Fruit fly (Drosophila melanogaster) whole organism, pupa: Measurements from ENCODE around the gene Zw10.

Experiments used
- CG10348 ChIP-seq: fragments of 200-800 bp; sonication (Bioruptor generic); IDR thresholded peaks from 2 replicates; pipeline ENCODE4 v1.3.6; 2022; ENCODE audit warnings: missing biosample characterization, missing genetic modification characterization
- CG12605 ChIP-seq: fragments of 200-800 bp; sonication (Bioruptor generic); IDR thresholded peaks from 2 replicates; pipeline ENCODE4 v1.3.6; 2022; ENCODE audit warnings: missing biosample characterization, missing genetic modification characterization
- CG13204 ChIP-seq: fragments of 200-800 bp; sonication (Bioruptor generic); optimal IDR thresholded peaks from 2 replicates; lab custom pipeline; 2018; ENCODE audit warnings: missing biosample characterization, mild to moderate bottlenecking, missing genetic modification characterization, moderate library complexity
- CG14655 ChIP-seq: fragments of 200-800 bp; sonication (Bioruptor generic); optimal IDR thresholded peaks from 3 replicates; lab custom pipeline; 2017; ENCODE audit warnings: mild to moderate bottlenecking, missing biosample characterization, missing genetic modification reagents, missing genetic modification characterization
- CG15710 ChIP-seq: fragments of 200-800 bp; sonication (Bioruptor generic); optimal IDR thresholded peaks from 2 replicates; lab custom pipeline; 2018; ENCODE audit warnings: missing biosample characterization, mild to moderate bottlenecking, missing genetic modification characterization, moderate library complexity
- CG17806 ChIP-seq: fragments of 200-800 bp; sonication (Bioruptor generic); optimal IDR thresholded peaks from 2 replicates; lab custom pipeline; 2018; ENCODE audit warnings: missing biosample characterization, mild to moderate bottlenecking, missing genetic modification characterization, moderate library complexity
- CG32121 ChIP-seq: fragments of 200-800 bp; sonication (Bioruptor generic); IDR thresholded peaks from 2 replicates; pipeline ENCODE4 v1.3.6; 2022; ENCODE audit warnings: missing biosample characterization, missing genetic modification characterization
- CG34367 ChIP-seq: fragments of 200-800 bp; sonication (Bioruptor generic); optimal IDR thresholded peaks from 2 replicates; lab custom pipeline; 2018; ENCODE audit warnings: missing biosample characterization, mild to moderate bottlenecking, missing genetic modification characterization
- CG4496 ChIP-seq: fragments of 200-800 bp; sonication (Bioruptor generic); IDR thresholded peaks from 3 replicates; pipeline ENCODE4 v1.3.6; 2022; ENCODE audit warnings: missing biosample characterization, missing genetic modification characterization
- CG8159 ChIP-seq: fragments of 200-800 bp; sonication (Bioruptor generic); optimal IDR thresholded peaks from 3 replicates; lab custom pipeline; 2018; ENCODE audit warnings: missing biosample characterization, mild to moderate bottlenecking, missing genetic modification characterization, moderate library complexity
- CG8301 ChIP-seq: fragments of 200-800 bp; sonication (Bioruptor generic); optimal IDR thresholded peaks from 2 replicates; lab custom pipeline; 2018; ENCODE audit warnings: missing biosample characterization, mild to moderate bottlenecking, missing genetic modification characterization
- CG9948 ChIP-seq: fragments of 200-800 bp; sonication (Bioruptor generic); optimal IDR thresholded peaks from 2 replicates; lab custom pipeline; 2018; ENCODE audit warnings: missing biosample characterization, mild to moderate bottlenecking, missing genetic modification characterization, moderate library complexity
- D1 ChIP-seq: fragments of 200-800 bp; sonication (Bioruptor generic); optimal IDR thresholded peaks from 2 replicates; lab custom pipeline; 2018; ENCODE audit warnings: missing biosample characterization, mild to moderate bottlenecking, missing genetic modification characterization, moderate library complexity
- EcR ChIP-seq: fragments of 200-800 bp; sonication (Bioruptor generic); optimal IDR thresholded peaks from 3 replicates; lab custom pipeline; 2019; ENCODE audit warnings: missing biosample characterization, missing genetic modification characterization, mild to moderate bottlenecking, moderate library complexity, missing genetic modification reagents
- Ets98B ChIP-seq: fragments of 200-800 bp; sonication (Bioruptor generic); IDR thresholded peaks from 2 replicates; pipeline ENCODE4 v1.3.6; 2022; ENCODE audit warnings: missing biosample characterization, missing genetic modification characterization
- Pif1A ChIP-seq: fragments of 200-800 bp; sonication (Bioruptor generic); optimal IDR thresholded peaks from 3 replicates; lab custom pipeline; 2016; ENCODE audit warnings: missing biosample characterization, missing genetic modification characterization
- Pif1B ChIP-seq: fragments of 200-800 bp; sonication (Bioruptor generic); optimal IDR thresholded peaks from 3 replicates; lab custom pipeline; 2016; ENCODE audit warnings: missing biosample characterization, missing genetic modification characterization
- Snoo ChIP-seq: fragments of 200-800 bp; sonication (Bioruptor generic); optimal IDR thresholded peaks from 3 replicates; lab custom pipeline; 2017; ENCODE audit warnings: missing biosample characterization, mild to moderate bottlenecking, missing genetic modification characterization, inconsistent platforms
- fd96Ca ChIP-seq: fragments of 200-800 bp; sonication (Bioruptor generic); IDR thresholded peaks from 3 replicates; pipeline ENCODE4 v1.3.6; 2022; ENCODE audit warnings: missing biosample characterization, missing genetic modification characterization
- gl ChIP-seq: fragments of 200-800 bp; sonication (Bioruptor generic); optimal IDR thresholded peaks from 2 replicates; lab custom pipeline; 2018; ENCODE audit warnings: missing biosample characterization, mild to moderate bottlenecking, missing genetic modification characterization
- rn ChIP-seq: fragments of 200-800 bp; sonication (Bioruptor generic); IDR thresholded peaks from 2 replicates; pipeline ENCODE4 v1.3.6; 2022; ENCODE audit warnings: missing biosample characterization, missing genetic modification characterization

The Zw10 gene

DNA sequence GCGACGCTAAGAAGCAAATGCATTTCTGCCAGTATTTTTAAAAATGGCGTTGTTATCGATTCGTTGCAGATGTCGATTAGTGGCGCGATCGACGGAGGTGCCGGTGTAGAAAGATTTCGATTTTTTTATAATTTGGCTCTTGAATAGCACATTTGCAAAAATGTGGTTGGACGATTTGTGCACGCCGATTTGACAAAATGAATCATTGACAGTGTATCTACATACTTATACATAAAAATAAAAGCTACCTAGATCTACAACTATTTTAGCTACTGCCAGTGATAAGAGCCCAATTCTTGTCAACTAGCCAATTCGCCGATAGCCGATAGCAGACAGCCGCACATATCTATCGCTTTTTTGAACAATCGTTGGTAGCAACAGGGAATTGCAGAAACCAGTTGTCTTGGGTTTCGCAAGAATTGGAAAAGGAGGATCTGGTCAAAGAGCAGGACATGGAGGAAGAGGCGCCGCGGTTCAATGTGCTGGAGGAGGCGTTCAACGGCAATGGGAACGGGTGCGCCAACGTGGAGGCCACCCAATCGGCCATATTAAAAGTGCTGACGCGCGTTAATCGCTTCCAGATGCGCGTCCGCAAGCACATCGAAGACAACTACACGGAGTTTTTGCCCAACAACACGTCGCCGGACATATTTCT lies at the start of gene Zw10, which contains the start of gene Klp3A:
Zw10 (plus strand) TSS at position 347 of the 655 bp plus-strand sequence.
Klp3A (minus strand) TSS at position 202 of the 655 bp plus-strand sequence.
- TF ChIP-seq rn = no peak
- TF ChIP-seq CG8301 (tag; lab: Kevin White, UChicago) = no peak
- no peak for TF ChIP-seq CG10348 (GFP tag; lab: Robert Waterston, UW)
- TF ChIP-seq EcR (GFP tag; lab: Kevin White, UChicago) = no peak
- TF ChIP-seq CG32121 (GFP tag; lab: Robert Waterston, UW) = peak; percentile 38; the same call in 1 of the 2 replicates
- no peak for TF ChIP-seq Ets98B (GFP tag; lab: Robert Waterston, UW)
- TF ChIP-seq CG13204 = no peak
- TF ChIP-seq CG14655 = no peak
- no peak for TF ChIP-seq Pif1B (GFP tag; lab: Kevin White, UChicago)
- TF ChIP-seq fd96Ca (GFP tag; lab: Robert Waterston, UW) = 0 out of 3 replicates have a peak, but pooled peaks have one; percentile 31
- TF ChIP-seq CG4496 (GFP tag; lab: Robert Waterston, UW) = no peak
- TF ChIP-seq CG34367 (tag; lab: Kevin White, UChicago) = no peak
- TF ChIP-seq CG15710 (tag; lab: Kevin White, UChicago) = no peak

DNA sequence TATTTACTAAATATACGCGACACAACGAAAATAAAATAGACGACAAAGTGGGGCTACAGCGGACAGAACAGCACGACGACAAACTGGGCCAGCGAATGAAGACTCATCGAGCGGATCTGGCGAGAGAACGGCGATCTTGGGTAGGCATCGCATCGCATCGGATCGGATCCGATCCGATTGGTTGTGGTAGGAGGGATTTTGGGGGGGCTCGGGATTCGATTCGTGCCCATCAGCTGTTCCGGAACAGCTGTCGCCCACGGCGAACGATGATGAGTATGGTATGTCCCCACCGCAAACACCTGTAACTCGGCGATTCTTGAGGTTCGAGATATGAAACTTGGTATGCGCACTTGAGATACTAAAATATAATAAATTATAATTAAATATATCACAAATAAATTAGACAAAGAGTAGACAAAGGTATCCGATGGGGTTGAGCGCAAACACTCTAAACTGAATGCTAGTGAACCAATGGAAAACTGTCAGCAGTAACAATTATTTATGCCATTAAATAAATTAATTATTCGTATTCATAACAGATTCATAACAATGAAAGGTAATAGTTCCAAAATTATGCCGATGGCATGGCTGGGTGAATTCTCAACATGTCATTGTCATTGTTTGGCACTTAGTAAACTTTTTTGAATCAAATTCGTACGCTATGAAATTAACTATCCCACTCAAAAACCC lies 23.5 kb upstream of the Zw10 start, which contains the start of the genes Vha36-3 and AANATL7:
Vha36-3 (minus strand) TSS at position 242 of the 690 bp plus-strand sequence.
AANATL7 (plus strand) TSS at position 640 of the 690 bp plus-strand sequence.
- TF ChIP-seq D1 (no peak), fd96Ca (GFP tag; lab: Robert Waterston, UW) (no peak), Snoo (tag; lab: Kevin White, UChicago) (no peak), Ets98B (GFP tag; lab: Robert Waterston, UW) (no peak), CG10348 (GFP tag; lab: Robert Waterston, UW) (no peak), CG8301 (tag; lab: Kevin White, UChicago) (no peak), CG34367 (tag; lab: Kevin White, UChicago) (no peak), gl (tag; lab: Kevin White, UChicago) (no peak), CG8159 (tag; lab: Kevin White, UChicago) (no peak), rn (no peak)
- TF ChIP-seq, all 21 proteins: peak for 0

DNA sequence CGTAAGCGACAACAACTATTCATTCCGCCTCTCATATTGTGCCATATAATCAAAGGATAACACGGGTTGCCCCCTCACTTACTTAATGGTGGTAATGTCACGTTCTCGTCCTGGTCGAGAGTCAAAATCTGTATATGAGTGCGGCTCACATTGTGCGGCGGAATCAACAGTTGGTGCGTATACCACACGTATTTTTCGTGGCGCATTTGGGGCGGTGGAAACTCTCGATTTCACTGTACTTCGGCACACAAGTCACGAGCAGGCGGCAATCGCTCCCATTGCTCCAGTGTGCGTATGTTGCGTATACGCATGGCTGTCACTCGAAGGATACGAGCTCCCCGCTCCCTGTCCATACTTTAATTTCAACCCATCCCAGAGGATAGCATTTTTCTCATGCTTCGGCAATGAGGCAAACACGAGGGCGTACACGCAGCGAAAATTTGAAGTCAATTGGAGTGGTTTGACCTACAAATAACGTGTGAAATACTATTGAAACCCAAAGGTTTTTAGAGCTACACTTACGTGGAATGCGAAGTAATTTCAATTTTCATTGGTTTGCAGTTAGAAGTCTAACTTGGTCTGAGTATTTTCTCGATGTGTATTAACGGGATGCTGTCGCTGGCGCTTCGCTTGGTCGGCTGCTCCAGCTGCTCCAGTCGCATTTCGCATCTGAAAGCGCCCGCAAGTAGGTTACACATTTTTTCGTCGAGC lies 22.0 kb upstream of the Zw10 start:
- TF ChIP-seq CG15710 (tag; lab: Kevin White, UChicago) = no peak
- peak; percentile 71 for TF ChIP-seq CG4496 (GFP tag; lab: Robert Waterston, UW)
- no peak for TF ChIP-seq Snoo (tag; lab: Kevin White, UChicago)
- TF ChIP-seq CG9948 = no peak
- TF ChIP-seq CG17806 (tag; lab: Kevin White, UChicago) = peak; percentile 14
- no peak for TF ChIP-seq CG12605 (GFP tag; lab: Robert Waterston, UW)
- TF ChIP-seq D1 = no peak
- TF ChIP-seq CG8301 (tag; lab: Kevin White, UChicago) = peak; percentile 26
- TF ChIP-seq Pif1B (GFP tag; lab: Kevin White, UChicago) = no peak
- peak; percentile 43; the same call in 1 of the 2 replicates for TF ChIP-seq Ets98B (GFP tag; lab: Robert Waterston, UW)
- peak; percentile 76 for TF ChIP-seq CG32121 (GFP tag; lab: Robert Waterston, UW)
- TF ChIP-seq CG34367 (tag; lab: Kevin White, UChicago) = no peak
- TF ChIP-seq EcR (GFP tag; lab: Kevin White, UChicago) = no peak
- TF ChIP-seq CG10348 (GFP tag; lab: Robert Waterston, UW) = no peak
- no peak for TF ChIP-seq gl (tag; lab: Kevin White, UChicago)
- peak; percentile 47 for TF ChIP-seq Pif1A (GFP tag; lab: Kevin White, UChicago)
- TF ChIP-seq rn = no peak
- no peak for TF ChIP-seq CG14655
- TF ChIP-seq CG13204 = no peak
- TF ChIP-seq fd96Ca (GFP tag; lab: Robert Waterston, UW) = peak; percentile 67
- TF ChIP-seq CG8159 (tag; lab: Kevin White, UChicago) = peak; percentile 21

dm6 chrX:2585055-2585715 lies 18.8 kb upstream of the Zw10 start, which contains the start of gene CG13760:
TSS of gene CG13760 (minus strand) at chrX:2585699.
- TF ChIP-seq CG8159 (tag; lab: Kevin White, UChicago) (no peak), EcR (GFP tag; lab: Kevin White, UChicago) (no peak), CG10348 (GFP tag; lab: Robert Waterston, UW) (no peak), gl (tag; lab: Kevin White, UChicago) (no peak)

dm6 chrX:2585716-2586082 lies 18.3 kb upstream of the Zw10 start, which contains the start of gene wds:
TSS of gene wds (plus strand) at chrX:2585980.
- no peak for TF ChIP-seq CG10348 (GFP tag; lab: Robert Waterston, UW)
- TF ChIP-seq CG12605 (GFP tag; lab: Robert Waterston, UW) = no peak
- no peak for TF ChIP-seq D1
- no peak for TF ChIP-seq CG9948
